Fruit fly (Drosophila melanogaster): ENCODE data around the gene CG44044.
A peak's percentile ranks its signal among the peaks of the same experiment; 100 is the strongest.

Gene CG44044

dm6 chr3R:16290242-16290824 is 31.3 kb upstream of the CG44044 start:
- TF ChIP-seq tj (GFP tag; optimal IDR thresholded peaks at IDR 0.05) (no peak), CG12768 (GFP tag; optimal IDR thresholded peaks at IDR 0.05) (no peak), Mnt (GFP tag; optimal IDR thresholded peaks at IDR 0.05) (peak; percentile 21), CG1620 (GFP tag; optimal IDR thresholded peaks at IDR 0.05) (peak; percentile 6), kay (GFP tag; ENCODE audit: borderline replicate concordance) (peak; percentile 75), Clk (GFP tag; optimal IDR thresholded peaks at IDR 0.05) (no peak), ovo (GFP tag; optimal IDR thresholded peaks at IDR 0.05) (no peak), CG11617 (GFP tag; optimal IDR thresholded peaks at IDR 0.05) (peak; percentile 17), pad (GFP tag; optimal IDR thresholded peaks at IDR 0.05) (peak; percentile 17), Hr96 (GFP tag; optimal IDR thresholded peaks at IDR 0.05) (no peak)

DNA sequence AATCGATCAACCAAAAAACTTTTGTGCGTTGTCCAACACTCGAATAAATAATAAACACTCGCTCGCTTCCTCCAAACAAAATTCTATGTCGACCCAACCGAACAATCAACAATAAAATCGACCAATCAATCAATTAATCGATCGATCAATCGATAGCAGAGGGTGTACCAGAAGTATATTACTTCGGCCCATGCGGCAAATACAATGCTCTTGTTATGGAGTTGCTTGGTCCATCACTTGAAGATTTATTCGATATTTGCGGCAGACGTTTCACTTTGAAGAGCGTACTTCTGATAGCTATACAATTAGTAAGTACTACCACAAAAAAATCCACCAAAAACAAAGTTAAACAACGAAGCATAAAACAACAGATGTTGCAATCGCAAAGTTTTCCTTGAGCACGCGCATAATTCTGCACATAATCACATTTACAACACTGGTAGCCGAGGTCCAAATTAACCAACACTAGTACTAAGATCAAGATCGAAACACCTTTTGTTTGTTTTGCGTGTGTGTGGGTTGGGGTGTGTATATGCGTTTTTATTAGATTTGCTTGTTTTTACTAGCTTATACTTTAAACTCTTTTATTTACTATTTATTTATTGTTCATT is 26.0 kb upstream of the CG44044 start:
- TF ChIP-seq pad (GFP tag; optimal IDR thresholded peaks at IDR 0.05) (no peak), toe (GFP tag; optimal IDR thresholded peaks at IDR 0.05) (no peak), bab1 (GFP tag; optimal IDR thresholded peaks at IDR 0.05) (no peak), ovo (GFP tag; optimal IDR thresholded peaks at IDR 0.05) (no peak), kay (GFP tag; ENCODE audit: borderline replicate concordance) (no peak), Crg-1 (GFP tag; optimal IDR thresholded peaks at IDR 0.05) (no peak), Hr96 (GFP tag; optimal IDR thresholded peaks at IDR 0.05) (no peak), CG14711 (tag; optimal IDR thresholded peaks at IDR 0.05) (no peak), CG7045 (GFP tag; optimal IDR thresholded peaks at IDR 0.05) (no peak), CG5204 (GFP tag; optimal IDR thresholded peaks at IDR 0.05) (no peak), cic (GFP tag; optimal IDR thresholded peaks at IDR 0.05) (no peak), CG33017 (tag; optimal IDR thresholded peaks at IDR 0.05) (no peak), Clk (GFP tag; optimal IDR thresholded peaks at IDR 0.05) (no peak), CG11617 (GFP tag; optimal IDR thresholded peaks at IDR 0.05) (no peak), tj (GFP tag; optimal IDR thresholded peaks at IDR 0.05) (no peak), CG1620 (GFP tag; optimal IDR thresholded peaks at IDR 0.05) (no peak), cnc (optimal IDR thresholded peaks at IDR 0.05) (no peak), CG12768 (GFP tag; optimal IDR thresholded peaks at IDR 0.05) (no peak), Mnt (GFP tag; optimal IDR thresholded peaks at IDR 0.05) (no peak), CG7101 (tag; optimal IDR thresholded peaks at IDR 0.05) (no peak)

DNA sequence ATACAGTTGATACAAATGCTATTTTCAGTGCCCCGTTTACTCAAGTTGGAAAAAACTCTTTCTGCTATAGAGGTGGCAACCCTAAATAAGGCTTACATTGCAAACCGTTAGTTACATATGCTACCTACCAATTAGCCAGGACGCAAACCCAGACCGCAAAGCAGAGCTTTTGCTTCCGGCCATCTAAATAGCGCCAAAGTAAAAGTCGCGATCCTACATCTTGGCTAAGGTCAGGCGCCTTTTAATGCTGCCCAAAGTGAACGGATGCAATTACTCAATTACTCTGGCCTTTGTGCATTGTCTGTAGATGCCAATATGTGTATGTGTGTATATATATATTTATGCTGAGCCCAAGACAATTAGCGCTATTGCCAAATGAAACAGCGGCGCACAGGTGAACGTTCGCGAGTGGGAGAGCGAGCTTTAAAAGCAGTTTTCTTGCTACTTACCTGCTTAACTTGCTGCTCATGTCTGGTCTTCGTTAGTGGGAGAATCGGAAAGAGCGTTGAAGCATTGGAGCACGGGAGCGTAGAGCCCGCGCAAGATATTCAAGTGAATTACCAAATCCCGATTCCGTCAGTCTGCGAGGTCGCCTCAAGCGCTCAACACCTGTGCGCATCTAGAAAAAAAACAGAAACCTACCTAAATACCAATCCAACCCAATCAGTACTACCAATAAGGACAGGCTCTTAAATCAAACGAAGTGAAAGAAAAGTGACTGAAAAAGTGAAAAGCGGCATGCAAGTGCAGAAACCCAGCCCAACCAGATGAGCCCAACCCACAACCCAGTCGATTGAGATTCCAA is 16.3 kb upstream of the CG44044 start, which contains the start of gene Zip89B:
Gene Zip89B (plus strand): TSS at position 574 of the 805 bp plus-strand sequence.
- TF ChIP-seq Mnt (GFP tag; optimal IDR thresholded peaks at IDR 0.05): peak; percentile 7
- TF ChIP-seq CG7045 (GFP tag; optimal IDR thresholded peaks at IDR 0.05): no peak
- peak; percentile 76 for TF ChIP-seq CG14711 (tag; optimal IDR thresholded peaks at IDR 0.05)
- TF ChIP-seq bab1 (GFP tag; optimal IDR thresholded peaks at IDR 0.05): peak; percentile 0
- peak; percentile 89 for TF ChIP-seq tj (GFP tag; optimal IDR thresholded peaks at IDR 0.05)
- TF ChIP-seq Crg-1 (GFP tag; optimal IDR thresholded peaks at IDR 0.05): peak; percentile 6
- peak; percentile 34 for TF ChIP-seq cic (GFP tag; optimal IDR thresholded peaks at IDR 0.05)
- TF ChIP-seq CG7101 (tag; optimal IDR thresholded peaks at IDR 0.05): no peak
- peak; percentile 93 for TF ChIP-seq ovo (GFP tag; optimal IDR thresholded peaks at IDR 0.05)
- peak; percentile 36 for TF ChIP-seq CG33017 (tag; optimal IDR thresholded peaks at IDR 0.05)

- TF ChIP-seq Hr96 (GFP tag; optimal IDR thresholded peaks at IDR 0.05) (no peak), toe (GFP tag; optimal IDR thresholded peaks at IDR 0.05) (no peak), CG33017 (tag; optimal IDR thresholded peaks at IDR 0.05) (no peak)
Observed at dm6 chr3R:16308057-16308456, 13.6 kb upstream of the CG44044 start.

dm6 chr3R:16309302-16310080 is 12.1 kb upstream of the CG44044 start:
- peak; percentile 20 for TF ChIP-seq cic (GFP tag; optimal IDR thresholded peaks at IDR 0.05)
- TF ChIP-seq ovo (GFP tag; optimal IDR thresholded peaks at IDR 0.05): no peak
- TF ChIP-seq CG11617 (GFP tag; optimal IDR thresholded peaks at IDR 0.05): no peak
- no peak for TF ChIP-seq Clk (GFP tag; optimal IDR thresholded peaks at IDR 0.05)

dm6 chr3R:16310081-16310493 is 11.6 kb upstream of the CG44044 start:
- no peak for TF ChIP-seq cnc (optimal IDR thresholded peaks at IDR 0.05)
- TF ChIP-seq CG11617 (GFP tag; optimal IDR thresholded peaks at IDR 0.05): no peak
- TF ChIP-seq Crg-1 (GFP tag; optimal IDR thresholded peaks at IDR 0.05): no peak
- TF ChIP-seq CG14711 (tag; optimal IDR thresholded peaks at IDR 0.05): no peak
- TF ChIP-seq toe (GFP tag; optimal IDR thresholded peaks at IDR 0.05): no peak
- no peak for TF ChIP-seq ovo (GFP tag; optimal IDR thresholded peaks at IDR 0.05)
- TF ChIP-seq CG7101 (tag; optimal IDR thresholded peaks at IDR 0.05): no peak
- no peak for TF ChIP-seq CG1620 (GFP tag; optimal IDR thresholded peaks at IDR 0.05)
- TF ChIP-seq cic (GFP tag; optimal IDR thresholded peaks at IDR 0.05): no peak
- TF ChIP-seq kay (GFP tag; ENCODE audit: borderline replicate concordance): no peak
- TF ChIP-seq Hr96 (GFP tag; optimal IDR thresholded peaks at IDR 0.05): no peak
- no peak for TF ChIP-seq CG7045 (GFP tag; optimal IDR thresholded peaks at IDR 0.05)
- TF ChIP-seq tj (GFP tag; optimal IDR thresholded peaks at IDR 0.05): no peak
- no peak for TF ChIP-seq Mnt (GFP tag; optimal IDR thresholded peaks at IDR 0.05)
- no peak for TF ChIP-seq Clk (GFP tag; optimal IDR thresholded peaks at IDR 0.05)
- no peak for TF ChIP-seq CG33017 (tag; optimal IDR thresholded peaks at IDR 0.05)
- no peak for TF ChIP-seq pad (GFP tag; optimal IDR thresholded peaks at IDR 0.05)
- no peak for TF ChIP-seq CG12768 (GFP tag; optimal IDR thresholded peaks at IDR 0.05)
- TF ChIP-seq bab1 (GFP tag; optimal IDR thresholded peaks at IDR 0.05): no peak
